Worm (Caenorhabditis elegans) whole organism, young adult: ENCODE results near the gene idpb-1.
A peak's percentile ranks its signal among the peaks of the same experiment; 100 is the strongest.

Experiments used
- B0019.2 ChIP-seq: fragments of 200-800 bp; sonication (Bioruptor generic); conservative IDR thresholded peaks from 2 replicates; pipeline ENCODE4 v1.3.6; 2022; ENCODE audit warnings: missing genetic modification reagents, missing genetic modification characterization, missing compliant biosample characterization
- B0261.1 ChIP-seq: sonication (generic microtip); optimal IDR thresholded peaks from 2 replicates; lab custom pipeline; 2016; ENCODE audit warnings: mild to moderate bottlenecking, missing genetic modification characterization, moderate library complexity, missing compliant biosample characterization
- B0336.3 ChIP-seq: fragments of 200-800 bp; sonication (Bioruptor generic); IDR thresholded peaks from 2 replicates; pipeline ENCODE4 v1.3.6; 2022; ENCODE audit warnings: missing genetic modification characterization, missing compliant biosample characterization
- D2030.7 ChIP-seq: fragments of 200-800 bp; sonication (Bioruptor generic); IDR thresholded peaks from 2 replicates; pipeline ENCODE4 v1.3.6; 2022; ENCODE audit warnings: missing genetic modification reagents, missing genetic modification characterization, missing compliant biosample characterization
- F10E7.11 ChIP-seq: sonication (generic microtip); optimal IDR thresholded peaks from 2 replicates; lab custom pipeline; 2017; ENCODE audit warnings: mild to moderate bottlenecking, missing genetic modification characterization, moderate library complexity, missing compliant biosample characterization
- F22D6.2 ChIP-seq: sonication (generic microtip); optimal IDR thresholded peaks from 2 replicates; lab custom pipeline; 2016; ENCODE audit warnings: mild to moderate bottlenecking, missing genetic modification characterization, missing compliant biosample characterization
- F33H1.4 ChIP-seq: fragments of 200-800 bp; sonication (Bioruptor generic); IDR thresholded peaks from 2 replicates; pipeline ENCODE4 v1.3.6; 2022; ENCODE audit warnings: missing genetic modification reagents, missing genetic modification characterization, missing compliant biosample characterization
- F37B4.10 ChIP-seq: fragments of 200-800 bp; sonication (Bioruptor generic); IDR thresholded peaks from 2 replicates; pipeline ENCODE4 v1.3.6; 2022; ENCODE audit warnings: missing genetic modification characterization, missing compliant biosample characterization
- F52B5.7 ChIP-seq: sonication (generic microtip); optimal IDR thresholded peaks from 2 replicates; lab custom pipeline; 2016; ENCODE audit warnings: mild to moderate bottlenecking, missing genetic modification characterization, missing compliant biosample characterization
- F57A8.1 ChIP-seq: fragments of 200-800 bp; sonication (Bioruptor generic); optimal IDR thresholded peaks from 2 replicates; lab custom pipeline; 2018; ENCODE audit warnings: mild to moderate bottlenecking, missing genetic modification characterization, moderate library complexity, missing compliant biosample characterization
- K11D2.4 ChIP-seq: fragments of 200-800 bp; sonication (Bioruptor generic); IDR thresholded peaks from 2 replicates; pipeline ENCODE4 v1.3.6; 2022; ENCODE audit warnings: missing genetic modification reagents, missing genetic modification characterization, missing compliant biosample characterization
- K12H6.12 ChIP-seq: fragments of 200-800 bp; sonication (Bioruptor generic); optimal IDR thresholded peaks from 2 replicates; lab custom pipeline; 2018; ENCODE audit warnings: mild to moderate bottlenecking, missing genetic modification characterization, missing compliant biosample characterization
- Y53F4B.3 ChIP-seq: fragments of 200-800 bp; sonication (Bioruptor generic); IDR thresholded peaks from 2 replicates; pipeline ENCODE4 v1.3.6; 2022; ENCODE audit warnings: missing genetic modification reagents, missing genetic modification characterization, missing compliant biosample characterization
- Y53G8AR.9 ChIP-seq: fragments of 200-800 bp; sonication (Bioruptor generic); conservative IDR thresholded peaks from 2 replicates; pipeline ENCODE4 v1.3.6; 2022; ENCODE audit warnings: missing genetic modification reagents, missing genetic modification characterization, missing compliant biosample characterization
- Y56A3A.18 ChIP-seq: fragments of 200-800 bp; sonication (Bioruptor generic); IDR thresholded peaks from 2 replicates; pipeline ENCODE4 v1.3.6; 2022; ENCODE audit warnings: missing genetic modification reagents, missing genetic modification characterization, missing compliant biosample characterization
- Y79H2A.3 ChIP-seq: fragments of 200-800 bp; sonication (Bioruptor generic); conservative IDR thresholded peaks from 2 replicates; pipeline ENCODE4 v1.3.6; 2022; ENCODE audit warnings: missing genetic modification reagents, missing genetic modification characterization, missing compliant biosample characterization
- akir-1 ChIP-seq: fragments of 200-800 bp; sonication (Bioruptor generic); optimal IDR thresholded peaks from 2 replicates; lab custom pipeline; 2018; ENCODE audit warnings: mild to moderate bottlenecking, missing genetic modification characterization, moderate library complexity, missing compliant biosample characterization
- athp-1 ChIP-seq: sonication (generic microtip); optimal IDR thresholded peaks from 2 replicates; lab custom pipeline; 2017; ENCODE audit warnings: mild to moderate bottlenecking, missing genetic modification characterization, missing compliant biosample characterization
- attf-3 ChIP-seq: fragments of 200-800 bp; sonication (Bioruptor generic); conservative IDR thresholded peaks from 2 replicates; pipeline ENCODE4 v1.3.6; 2022; ENCODE audit warnings: missing genetic modification reagents, missing genetic modification characterization, missing compliant biosample characterization
- attf-6 ChIP-seq: fragments of 200-800 bp; sonication (Bioruptor generic); IDR thresholded peaks from 2 replicates; pipeline ENCODE4 v1.3.6; 2022; ENCODE audit warnings: missing genetic modification reagents, missing genetic modification characterization, missing compliant biosample characterization
- cebp-2 ChIP-seq: fragments of 200-800 bp; sonication (Bioruptor generic); IDR thresholded peaks from 2 replicates; pipeline ENCODE4 v1.3.6; 2022; ENCODE audit warnings: missing genetic modification characterization, missing compliant biosample characterization
- ceh-40 ChIP-seq: fragments of 200-800 bp; sonication (Bioruptor generic); IDR thresholded peaks from 2 replicates; pipeline ENCODE4 v1.3.6; 2022; ENCODE audit warnings: missing genetic modification characterization, missing compliant biosample characterization
- ceh-58 ChIP-seq: fragments of 200-800 bp; sonication (Bioruptor generic); IDR thresholded peaks from 2 replicates; pipeline ENCODE4 v1.3.6; 2022; ENCODE audit warnings: missing genetic modification characterization, missing compliant biosample characterization
- dox-1 ChIP-seq: fragments of 200-800 bp; sonication (Bioruptor generic); IDR thresholded peaks from 2 replicates; pipeline ENCODE4 v1.3.6; 2022; ENCODE audit warnings: missing genetic modification reagents, missing genetic modification characterization, missing compliant biosample characterization
- efl-1 ChIP-seq: fragments of 150-350 bp; optimal IDR thresholded peaks from 2 replicates; lab custom pipeline; 2014; ENCODE audit warnings: missing biosample characterization, missing genetic modification reagents, missing genetic modification characterization
- egrh-3 ChIP-seq: fragments of 200-800 bp; sonication (Bioruptor generic); IDR thresholded peaks from 2 replicates; pipeline ENCODE4 v1.3.6; 2022; ENCODE audit warnings: missing genetic modification reagents, missing genetic modification characterization, missing compliant biosample characterization
- ekl-4 ChIP-seq: fragments of 200-800 bp; sonication (Bioruptor generic); IDR thresholded peaks from 2 replicates; pipeline ENCODE4 v1.3.6; 2022; ENCODE audit warnings: missing genetic modification reagents, missing genetic modification characterization, missing compliant biosample characterization
- him-1 ChIP-seq: sonication (generic microtip); optimal IDR thresholded peaks from 2 replicates; lab custom pipeline; 2016; ENCODE audit warnings: missing genotype, missing genetic modification reagents, missing genetic modification characterization, missing compliant biosample characterization
- hmg-1.2 ChIP-seq: fragments of 200-800 bp; sonication (Bioruptor generic); IDR thresholded peaks from 2 replicates; pipeline ENCODE4 v1.3.6; 2022; ENCODE audit warnings: missing genetic modification reagents, missing genetic modification characterization, missing compliant biosample characterization
- lag-1 ChIP-seq: fragments of 200-800 bp; sonication (Bioruptor generic); IDR thresholded peaks from 2 replicates; pipeline ENCODE4 v1.3.6; 2022; ENCODE audit warnings: missing genetic modification reagents, missing genetic modification characterization, missing compliant biosample characterization
- lin-35 ChIP-seq, 3 experiments: fragments of 150-350 bp in 2 of 3; sonication (generic microtip) in 1 of 3; optimal IDR thresholded peaks; 2 replicates each; lab custom pipeline; 2014 to 2018; ENCODE audit warnings: missing biosample characterization in 3 of 3, missing genetic modification characterization in 3 of 3, missing genetic modification reagents in 3 of 3
- lir-1 ChIP-seq: fragments of 200-800 bp; sonication (Bioruptor generic); conservative IDR thresholded peaks from 2 replicates; pipeline ENCODE4 v1.3.6; 2022; ENCODE audit warnings: missing genetic modification reagents, missing genetic modification characterization, missing compliant biosample characterization
- madf-10 ChIP-seq: sonication (generic microtip); optimal IDR thresholded peaks from 2 replicates; lab custom pipeline; 2016; ENCODE audit warnings: mild to moderate bottlenecking, missing genetic modification characterization, missing compliant biosample characterization
- madf-6 ChIP-seq: fragments of 200-800 bp; sonication (Bioruptor generic); IDR thresholded peaks from 2 replicates; pipeline ENCODE4 v1.3.6; 2022; ENCODE audit warnings: missing genetic modification reagents, missing genetic modification characterization, missing compliant biosample characterization
- mxl-1 ChIP-seq: sonication (generic microtip); optimal IDR thresholded peaks from 2 replicates; lab custom pipeline; 2016; ENCODE audit warnings: missing genetic modification characterization, missing compliant biosample characterization
- nfya-2 ChIP-seq: fragments of 200-800 bp; sonication (Bioruptor generic); IDR thresholded peaks from 2 replicates; pipeline ENCODE4 v1.3.6; 2022; ENCODE audit warnings: missing genetic modification reagents, missing genetic modification characterization, missing compliant biosample characterization
- nhr-120 ChIP-seq: fragments of 200-800 bp; sonication (Bioruptor generic); IDR thresholded peaks from 2 replicates; pipeline ENCODE4 v1.3.6; 2022; ENCODE audit warnings: missing genetic modification characterization, missing compliant biosample characterization
- nhr-179 ChIP-seq: sonication (generic microtip); optimal IDR thresholded peaks from 2 replicates; lab custom pipeline; 2016; ENCODE audit warnings: mild to moderate bottlenecking, missing genetic modification characterization, missing compliant biosample characterization
- nhr-90 ChIP-seq: sonication (generic microtip); optimal IDR thresholded peaks from 2 replicates; lab custom pipeline; 2016; ENCODE audit warnings: missing genotype, mild to moderate bottlenecking, missing genetic modification characterization, missing compliant biosample characterization
- pbrm-1 ChIP-seq: fragments of 200-800 bp; sonication (Bioruptor generic); IDR thresholded peaks from 2 replicates; pipeline ENCODE4 v1.3.6; 2022; ENCODE audit warnings: missing genetic modification reagents, missing genetic modification characterization, missing compliant biosample characterization
- rcor-1 ChIP-seq: fragments of 200-800 bp; sonication (Bioruptor generic); IDR thresholded peaks from 2 replicates; pipeline ENCODE4 v1.3.6; 2022; ENCODE audit warnings: missing genetic modification reagents, missing genetic modification characterization, missing compliant biosample characterization
- rec-8 ChIP-seq, 2 experiments: sonication (generic microtip); optimal IDR thresholded peaks; 2 replicates each; lab custom pipeline; 2016; ENCODE audit warnings: mild to moderate bottlenecking in 2 of 2, missing genetic modification characterization in 2 of 2, missing genetic modification reagents in 2 of 2, missing genotype in 2 of 2, missing biosample characterization in 1 of 2, missing compliant biosample characterization in 1 of 2, moderate library complexity in 1 of 2
- sdz-38 ChIP-seq: sonication (generic microtip); optimal IDR thresholded peaks from 2 replicates; lab custom pipeline; 2016; ENCODE audit warnings: missing genotype, missing genetic modification characterization, missing compliant biosample characterization
- snpc-1.1 ChIP-seq: sonication (generic microtip); optimal IDR thresholded peaks from 2 replicates; lab custom pipeline; 2017; ENCODE audit warnings: missing genetic modification characterization, mild to moderate bottlenecking, missing compliant biosample characterization, antibody characterized with exemption, moderate library complexity, missing genotype, missing genetic modification reagents; ENCODE audit not compliant: insufficient read depth
- somi-1 ChIP-seq: fragments of 200-800 bp; sonication (Bioruptor generic); optimal IDR thresholded peaks from 2 replicates; lab custom pipeline; 2018; ENCODE audit warnings: mild to moderate bottlenecking, missing genetic modification characterization, missing compliant biosample characterization
- tlf-1 ChIP-seq: fragments of 200-800 bp; sonication (Bioruptor generic); optimal IDR thresholded peaks from 2 replicates; lab custom pipeline; 2018; ENCODE audit warnings: mild to moderate bottlenecking, missing genetic modification characterization, missing compliant biosample characterization
- ztf-18 ChIP-seq: sonication (generic microtip); optimal IDR thresholded peaks from 2 replicates; lab custom pipeline; 2016; ENCODE audit warnings: missing genotype, mild to moderate bottlenecking, missing genetic modification characterization, missing compliant biosample characterization
- ztf-3 ChIP-seq: fragments of 200-800 bp; sonication (Bioruptor generic); optimal IDR thresholded peaks from 2 replicates; lab custom pipeline; 2018; ENCODE audit warnings: mild to moderate bottlenecking, missing genetic modification characterization, missing compliant biosample characterization
- ztf-6 ChIP-seq: fragments of 200-800 bp; sonication (Bioruptor generic); IDR thresholded peaks from 2 replicates; pipeline ENCODE4 v1.3.6; 2022; ENCODE audit warnings: missing genetic modification reagents, missing genetic modification characterization, missing compliant biosample characterization

The idpb-1 gene

DNA sequence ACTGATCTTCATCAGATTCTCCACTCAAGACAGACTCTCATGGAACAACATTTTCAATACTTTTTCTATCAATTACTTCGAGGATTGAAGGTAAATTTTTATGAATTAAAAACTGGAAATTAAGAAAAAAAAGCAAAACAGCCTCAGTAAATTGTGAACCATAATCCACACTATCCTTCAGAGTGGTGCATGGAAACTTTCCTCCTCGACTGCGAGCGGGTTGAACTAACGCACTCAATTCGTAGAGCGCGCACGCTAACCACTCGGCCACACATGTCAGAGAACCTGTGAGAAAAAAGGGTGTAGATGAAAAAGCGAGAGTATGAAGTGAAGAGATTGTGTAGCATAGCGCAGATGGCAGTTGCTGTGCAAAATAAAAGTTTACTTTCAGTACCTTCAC is 3.2 kb downstream of the idpb-1 start (continued):
- TF ChIP-seq ztf-3 (GFP tag; lab: Kevin White, UChicago) (no peak), nhr-179 (tag; lab: Kevin White, UChicago) (peak; percentile 75), efl-1 (no peak), cebp-2 (GFP tag; lab: Robert Waterston, UW) (peak; percentile 94; the same call in 1 of the 2 replicates), lir-1 (peak; percentile 61; the same call in 1 of the 2 replicates), K11D2.4 (GFP tag; lab: Robert Waterston, UW) (peak; percentile 62), B0336.3 (GFP tag; lab: Robert Waterston, UW) (peak; percentile 86), him-1 (peak; percentile 98), mxl-1 (tag; lab: Kevin White, UChicago) (peak; percentile 95), nfya-2 (GFP tag; lab: Robert Waterston, UW) (no peak), B0019.2 (peak; percentile 37; the same call in 1 of the 2 replicates), ekl-4 (GFP tag; lab: Robert Waterston, UW) (peak; percentile 89), F10E7.11 (tag; lab: Kevin White, UChicago) (peak; percentile 79), madf-10 (tag; lab: Kevin White, UChicago) (peak; percentile 83), tlf-1 (GFP tag; lab: Kevin White, UChicago) (peak; percentile 36), F52B5.7 (peak; percentile 82), Y56A3A.18 (GFP tag; lab: Robert Waterston, UW) (peak; percentile 83; the same call in 1 of the 2 replicates), D2030.7 (GFP tag; lab: Robert Waterston, UW) (peak; percentile 80), nhr-120 (0 out of 2 replicates have a peak, but pooled peaks have one; percentile 82), lin-35 (GFP tag; optimal IDR thresholded peaks at IDR 0.05; lab: Kevin White, UChicago) (no peak), egrh-3 (GFP tag; lab: Robert Waterston, UW) (peak; percentile 56), rcor-1 (GFP tag; lab: Robert Waterston, UW) (peak; percentile 82), athp-1 (tag; lab: Kevin White, UChicago) (peak; percentile 90), sdz-38 (no peak), ceh-58 (GFP tag; lab: Robert Waterston, UW) (no peak), K12H6.12 (tag; lab: Kevin White, UChicago) (peak; percentile 64), B0261.1 (peak; percentile 97), dox-1 (GFP tag; lab: Robert Waterston, UW) (peak; percentile 90; the same call in 1 of the 2 replicates), F33H1.4 (GFP tag; lab: Robert Waterston, UW) (peak; percentile 46), F22D6.2 (peak; percentile 54), Y79H2A.3 (GFP tag; lab: Robert Waterston, UW) (peak; percentile 67; the same call in 1 of the 2 replicates), Y53F4B.3 (GFP tag; lab: Robert Waterston, UW) (no peak), somi-1 (GFP tag; lab: Kevin White, UChicago) (peak; percentile 87), Y53G8AR.9 (GFP tag; lab: Robert Waterston, UW) (peak; percentile 61), lag-1 (no peak), nhr-90 (peak; percentile 97), ceh-40 (peak; percentile 93), hmg-1.2 (peak; percentile 85), snpc-1.1 (tag; lab: Kevin White, UChicago) (peak; percentile 70), rec-8 (tag; optimal IDR thresholded peaks at IDR 0.05; lab: Kevin White, UChicago) (peak; percentile 91 to 94), ztf-6 (GFP tag; lab: Robert Waterston, UW) (0 out of 2 replicates have a peak, but pooled peaks have one; percentile 51), F57A8.1 (peak; percentile 73), attf-6 (GFP tag; lab: Robert Waterston, UW) (peak; percentile 71), ztf-18 (tag; lab: Kevin White, UChicago) (peak; percentile 81), F37B4.10 (GFP tag; lab: Robert Waterston, UW) (no peak), pbrm-1 (GFP tag; lab: Robert Waterston, UW) (peak; percentile 85), madf-6 (GFP tag; lab: Robert Waterston, UW) (peak; percentile 75), akir-1 (GFP tag; lab: Kevin White, UChicago) (peak; percentile 83), attf-3 (GFP tag; lab: Robert Waterston, UW) (peak; percentile 52)
